Comparison of ENCODE assay signal across 4 worm cellular contexts in the genomic region with DNA sequence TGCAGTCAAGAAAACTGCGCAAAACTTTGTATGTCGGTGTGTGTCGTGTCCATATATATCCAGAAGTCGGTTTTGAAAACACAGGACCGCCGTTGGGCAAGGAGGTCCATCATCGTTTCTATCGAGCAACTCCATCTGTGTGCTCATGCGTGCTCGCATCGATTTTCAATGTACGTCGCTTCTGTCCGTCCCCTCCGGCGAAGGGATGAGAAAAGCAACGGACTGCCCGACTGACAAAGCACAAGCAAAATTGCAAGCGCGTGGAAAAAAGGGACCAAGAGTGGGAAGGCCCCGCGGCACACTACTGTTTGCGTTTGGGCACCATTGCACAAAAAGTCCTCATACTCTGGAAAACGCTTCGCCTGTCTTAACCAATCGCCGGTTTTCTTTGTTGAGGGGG.
A peak's percentile ranks its signal among the peaks of the same experiment; 100 is the strongest.
TF ChIP-seq lines count a peak whose summit lies in the region.

No protein-coding gene starts in this region.

TF ChIP-seq in whole organism, L2 larva, 48 proteins besides CTCF, POLR2A, EP300 and RAD21:
- TF ChIP-seq mab-5 (tag; optimal IDR thresholded peaks at IDR 0.05; lab: Kevin White, UChicago) (no peak), unc-55 (GFP tag; optimal IDR thresholded peaks at IDR 0.05; lab: Kevin White, UChicago) (peak; percentile 30), C34F6.9 (tag; optimal IDR thresholded peaks at IDR 0.05; lab: Kevin White, UChicago) (no peak), ztf-11 (tag; optimal IDR thresholded peaks at IDR 0.05; lab: Kevin White, UChicago) (no peak), nhr-21 (tag; optimal IDR thresholded peaks at IDR 0.05; lab: Kevin White, UChicago) (no peak)

TF ChIP-seq in whole organism, L4 larva, 104 proteins besides CTCF, POLR2A, EP300 and RAD21:
- TF ChIP-seq ceh-20 (GFP tag; IDR thresholded peaks at IDR 0.05; lab: Robert Waterston, UW) (0 out of 2 replicates have a peak, but pooled peaks have one; percentile 38), hmg-1.1 (GFP tag; IDR thresholded peaks at IDR 0.05; lab: Robert Waterston, UW) (peak; percentile 48), aha-1 (tag; lab: Kevin White, UChicago) (peak; percentile 29), dmd-9 (GFP tag; IDR thresholded peaks at IDR 0.05; lab: Robert Waterston, UW) (0 out of 2 replicates have a peak, but pooled peaks have one; percentile 6), madf-9 (GFP tag; conservative IDR thresholded peaks at IDR 0.05; lab: Robert Waterston, UW) (no peak), zag-1 (tag; optimal IDR thresholded peaks at IDR 0.05; lab: Kevin White, UChicago) (no peak), hlh-30 (tag; optimal IDR thresholded peaks at IDR 0.05; lab: Kevin White, UChicago; ENCODE audit: insufficient read depth) (peak; percentile 5), fkh-10 (GFP tag; optimal IDR thresholded peaks at IDR 0.05; lab: Kevin White, UChicago) (peak; percentile 10)

TF ChIP-seq in whole organism, late embryonic, 69 proteins besides CTCF, POLR2A, EP300 and RAD21:
- TF ChIP-seq ama-1 (optimal IDR thresholded peaks at IDR 0.05; lab: Kevin White, UChicago) (no peak), hlh-8 (tag; optimal IDR thresholded peaks at IDR 0.05; lab: Kevin White, UChicago) (no peak), ceh-24 (tag; optimal IDR thresholded peaks at IDR 0.05; lab: Kevin White, UChicago) (no peak), tbx-7 (tag; optimal IDR thresholded peaks at IDR 0.05; lab: Kevin White, UChicago) (no peak), pag-3 (tag; optimal IDR thresholded peaks at IDR 0.05; lab: Kevin White, UChicago; ENCODE audit: borderline replicate concordance) (no peak), ceh-48 (tag; optimal IDR thresholded peaks at IDR 0.05; lab: Kevin White, UChicago) (peak; percentile 84)

TF ChIP-seq in whole organism, mixed stage, embryonic, 35 proteins besides CTCF, POLR2A, EP300 and RAD21:
- TF ChIP-seq M03D4.4 (tag; optimal IDR thresholded peaks at IDR 0.05; lab: Kevin White, UChicago) = no peak
- peak; percentile 1 for TF ChIP-seq mls-2 (tag; optimal IDR thresholded peaks at IDR 0.05; lab: Kevin White, UChicago)
TF ChIP-seq in whole organism, mixed stage, embryonic: peak in this region for 1.
